Fruit fly (Drosophila melanogaster) whole organism, pupa: Measurements from ENCODE around the gene CG43221.

Source experiments
- CG10348 ChIP-seq: fragments of 200-800 bp; sonication (Bioruptor generic); IDR thresholded peaks from 2 replicates; pipeline ENCODE4 v1.3.6; 2022; ENCODE audit warnings: missing biosample characterization, missing genetic modification characterization
- CG12605 ChIP-seq: fragments of 200-800 bp; sonication (Bioruptor generic); IDR thresholded peaks from 2 replicates; pipeline ENCODE4 v1.3.6; 2022; ENCODE audit warnings: missing biosample characterization, missing genetic modification characterization
- CG13204 ChIP-seq: fragments of 200-800 bp; sonication (Bioruptor generic); optimal IDR thresholded peaks from 2 replicates; lab custom pipeline; 2018; ENCODE audit warnings: missing biosample characterization, mild to moderate bottlenecking, missing genetic modification characterization, moderate library complexity
- CG14655 ChIP-seq: fragments of 200-800 bp; sonication (Bioruptor generic); optimal IDR thresholded peaks from 3 replicates; lab custom pipeline; 2017; ENCODE audit warnings: mild to moderate bottlenecking, missing biosample characterization, missing genetic modification reagents, missing genetic modification characterization
- CG15710 ChIP-seq: fragments of 200-800 bp; sonication (Bioruptor generic); optimal IDR thresholded peaks from 2 replicates; lab custom pipeline; 2018; ENCODE audit warnings: missing biosample characterization, mild to moderate bottlenecking, missing genetic modification characterization, moderate library complexity
- CG17806 ChIP-seq: fragments of 200-800 bp; sonication (Bioruptor generic); optimal IDR thresholded peaks from 2 replicates; lab custom pipeline; 2018; ENCODE audit warnings: missing biosample characterization, mild to moderate bottlenecking, missing genetic modification characterization, moderate library complexity
- CG32121 ChIP-seq: fragments of 200-800 bp; sonication (Bioruptor generic); IDR thresholded peaks from 2 replicates; pipeline ENCODE4 v1.3.6; 2022; ENCODE audit warnings: missing biosample characterization, missing genetic modification characterization
- CG34367 ChIP-seq: fragments of 200-800 bp; sonication (Bioruptor generic); optimal IDR thresholded peaks from 2 replicates; lab custom pipeline; 2018; ENCODE audit warnings: missing biosample characterization, mild to moderate bottlenecking, missing genetic modification characterization
- CG4496 ChIP-seq: fragments of 200-800 bp; sonication (Bioruptor generic); IDR thresholded peaks from 3 replicates; pipeline ENCODE4 v1.3.6; 2022; ENCODE audit warnings: missing biosample characterization, missing genetic modification characterization
- CG8159 ChIP-seq: fragments of 200-800 bp; sonication (Bioruptor generic); optimal IDR thresholded peaks from 3 replicates; lab custom pipeline; 2018; ENCODE audit warnings: missing biosample characterization, mild to moderate bottlenecking, missing genetic modification characterization, moderate library complexity
- CG8301 ChIP-seq: fragments of 200-800 bp; sonication (Bioruptor generic); optimal IDR thresholded peaks from 2 replicates; lab custom pipeline; 2018; ENCODE audit warnings: missing biosample characterization, mild to moderate bottlenecking, missing genetic modification characterization
- CG9948 ChIP-seq: fragments of 200-800 bp; sonication (Bioruptor generic); optimal IDR thresholded peaks from 2 replicates; lab custom pipeline; 2018; ENCODE audit warnings: missing biosample characterization, mild to moderate bottlenecking, missing genetic modification characterization, moderate library complexity
- D1 ChIP-seq: fragments of 200-800 bp; sonication (Bioruptor generic); optimal IDR thresholded peaks from 2 replicates; lab custom pipeline; 2018; ENCODE audit warnings: missing biosample characterization, mild to moderate bottlenecking, missing genetic modification characterization, moderate library complexity
- EcR ChIP-seq: fragments of 200-800 bp; sonication (Bioruptor generic); optimal IDR thresholded peaks from 3 replicates; lab custom pipeline; 2019; ENCODE audit warnings: missing biosample characterization, missing genetic modification characterization, mild to moderate bottlenecking, moderate library complexity, missing genetic modification reagents
- Ets98B ChIP-seq: fragments of 200-800 bp; sonication (Bioruptor generic); IDR thresholded peaks from 2 replicates; pipeline ENCODE4 v1.3.6; 2022; ENCODE audit warnings: missing biosample characterization, missing genetic modification characterization
- Pif1A ChIP-seq: fragments of 200-800 bp; sonication (Bioruptor generic); optimal IDR thresholded peaks from 3 replicates; lab custom pipeline; 2016; ENCODE audit warnings: missing biosample characterization, missing genetic modification characterization
- Pif1B ChIP-seq: fragments of 200-800 bp; sonication (Bioruptor generic); optimal IDR thresholded peaks from 3 replicates; lab custom pipeline; 2016; ENCODE audit warnings: missing biosample characterization, missing genetic modification characterization
- Snoo ChIP-seq: fragments of 200-800 bp; sonication (Bioruptor generic); optimal IDR thresholded peaks from 3 replicates; lab custom pipeline; 2017; ENCODE audit warnings: missing biosample characterization, mild to moderate bottlenecking, missing genetic modification characterization, inconsistent platforms
- fd96Ca ChIP-seq: fragments of 200-800 bp; sonication (Bioruptor generic); IDR thresholded peaks from 3 replicates; pipeline ENCODE4 v1.3.6; 2022; ENCODE audit warnings: missing biosample characterization, missing genetic modification characterization
- gl ChIP-seq: fragments of 200-800 bp; sonication (Bioruptor generic); optimal IDR thresholded peaks from 2 replicates; lab custom pipeline; 2018; ENCODE audit warnings: missing biosample characterization, mild to moderate bottlenecking, missing genetic modification characterization
- rn ChIP-seq: fragments of 200-800 bp; sonication (Bioruptor generic); IDR thresholded peaks from 2 replicates; pipeline ENCODE4 v1.3.6; 2022; ENCODE audit warnings: missing biosample characterization, missing genetic modification characterization

CG43221 gene

DNA sequence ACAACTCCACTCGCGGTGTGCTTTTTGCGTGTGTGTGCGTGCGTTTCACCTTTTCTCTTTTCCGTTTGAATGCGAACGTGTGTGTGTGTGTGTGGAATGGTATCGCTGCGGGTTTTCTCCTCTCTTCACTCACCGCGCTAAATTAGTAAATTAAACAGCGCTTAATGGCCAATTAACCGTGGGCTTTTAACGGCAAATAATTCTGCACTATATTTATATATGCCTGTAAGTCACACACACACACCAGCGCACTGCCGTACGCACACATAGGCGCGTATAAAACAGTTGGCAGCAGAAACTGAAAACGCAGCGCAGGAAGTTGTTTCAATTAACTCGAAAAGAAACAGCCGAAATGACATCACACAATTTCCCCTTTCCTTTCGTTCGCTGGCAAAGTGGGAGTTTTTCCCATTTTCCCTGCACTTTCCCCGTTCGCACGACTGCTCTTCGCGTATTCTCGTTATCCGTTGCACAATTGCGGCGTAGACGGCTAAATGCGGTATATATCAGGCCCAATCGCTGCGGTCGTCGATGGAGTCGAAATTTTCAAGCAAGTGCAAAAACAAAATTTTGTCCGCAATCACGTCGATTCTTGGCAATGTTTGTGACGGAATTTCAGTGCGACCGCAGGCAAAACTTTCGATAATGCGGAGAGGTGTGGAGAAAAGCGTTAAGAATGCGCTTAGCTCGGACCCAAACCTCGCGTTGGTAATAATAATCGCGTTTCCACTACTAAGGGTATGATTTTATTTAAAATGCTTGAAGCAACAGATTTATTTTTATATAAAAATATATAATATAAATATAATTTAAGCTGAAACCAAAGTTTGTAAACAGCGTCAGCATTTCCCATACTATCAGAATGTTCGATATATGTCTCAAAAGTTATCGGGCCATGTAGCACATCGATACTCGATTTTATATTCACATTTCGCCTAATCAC is 12.7 kb upstream of the CG43221 start, which contains the start of gene BicD:
BicD (minus strand) TSS at position 634 of the 943 bp plus-strand sequence.
- TF ChIP-seq Ets98B (GFP tag; lab: Robert Waterston, UW) (peak; percentile 23; the same call in 1 of the 2 replicates), CG12605 (0 out of 2 replicates have a peak, but pooled peaks have one; percentile 20), CG34367 (tag; lab: Kevin White, UChicago) (no peak), CG4496 (GFP tag; lab: Robert Waterston, UW) (peak; percentile 22; the same call in 1 of the 3 replicates), D1 (tag; lab: Kevin White, UChicago) (no peak), CG13204 (GFP tag; lab: Kevin White, UChicago) (no peak), rn (no peak), Snoo (tag; lab: Kevin White, UChicago) (no peak), CG9948 (tag; lab: Kevin White, UChicago) (no peak), CG32121 (GFP tag; lab: Robert Waterston, UW) (no peak), CG10348 (GFP tag; lab: Robert Waterston, UW) (no peak), CG15710 (tag; lab: Kevin White, UChicago) (no peak), Pif1A (no peak), Pif1B (no peak), gl (no peak), EcR (GFP tag; lab: Kevin White, UChicago) (peak; percentile 20), CG14655 (GFP tag; lab: Kevin White, UChicago) (no peak), CG17806 (no peak), fd96Ca (no peak), CG8301 (tag; lab: Kevin White, UChicago) (no peak), CG8159 (tag; lab: Kevin White, UChicago) (no peak)

DNA sequence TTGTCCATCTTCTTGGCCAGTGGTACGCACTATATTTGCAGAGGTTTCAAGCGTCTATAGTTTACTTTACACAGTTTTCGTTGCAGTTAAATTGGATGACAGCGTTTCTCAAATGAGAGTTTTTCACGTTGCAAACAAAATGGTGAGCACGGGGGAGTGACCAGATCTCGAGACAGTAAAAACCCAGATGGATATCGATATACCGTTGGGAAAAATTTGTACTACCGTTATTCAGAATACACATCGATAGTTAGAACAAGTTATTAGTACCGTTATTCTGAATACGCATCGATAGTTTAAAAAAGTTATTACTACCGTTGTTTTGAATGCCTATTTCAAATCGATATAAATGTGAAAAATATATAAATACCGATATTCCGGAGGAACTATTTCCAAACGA is 7.8 kb upstream of the CG43221 start, which contains the start of gene cass:
cass (minus strand) TSS at position 179 of the 400 bp plus-strand sequence.
- TF ChIP-seq CG8159 (tag; lab: Kevin White, UChicago) (no peak), CG9948 (tag; lab: Kevin White, UChicago) (no peak), CG4496 (GFP tag; lab: Robert Waterston, UW) (no peak)

DNA sequence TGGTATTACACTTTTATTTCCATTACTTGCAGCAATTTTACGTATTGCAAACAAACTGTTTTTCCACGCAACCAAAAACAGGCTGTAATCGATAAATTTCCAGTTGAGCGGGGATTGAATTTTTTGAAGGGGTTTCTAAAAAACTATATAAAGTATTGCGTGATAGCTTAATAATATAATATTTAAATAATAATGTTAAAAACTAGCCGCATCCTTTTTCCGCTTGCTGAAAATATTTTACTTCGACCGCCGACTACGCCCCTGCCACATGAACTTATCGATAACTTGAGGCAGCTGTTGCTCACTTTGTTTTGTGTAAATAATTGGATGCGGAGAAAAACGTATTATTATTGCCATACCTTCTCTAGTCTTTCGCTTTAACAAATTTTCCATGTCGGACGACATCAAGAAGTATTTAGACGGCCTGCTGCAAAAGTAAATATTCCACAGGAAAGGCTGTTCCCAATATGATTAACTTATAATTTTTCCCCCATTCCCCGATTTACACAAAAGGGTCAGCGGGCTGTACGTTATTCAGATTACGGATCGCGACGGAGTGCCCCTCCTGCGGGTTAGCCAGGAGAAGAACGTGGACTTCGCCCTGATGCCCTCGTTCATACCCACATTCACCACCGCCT is 4.5 kb upstream of the CG43221 start, which contains the start of the genes fws and Lamtor3:
fws (minus strand) TSS at position 87 of the 638 bp plus-strand sequence.
Lamtor3 (plus strand) TSS at position 289 of the 638 bp plus-strand sequence.
- TF ChIP-seq Ets98B (GFP tag; lab: Robert Waterston, UW) (peak; percentile 100), Pif1B (peak; percentile 99), EcR (GFP tag; lab: Kevin White, UChicago) (peak; percentile 41), Snoo (tag; lab: Kevin White, UChicago) (peak; percentile 99), CG10348 (GFP tag; lab: Robert Waterston, UW) (peak; percentile 98), CG13204 (GFP tag; lab: Kevin White, UChicago) (no peak), CG4496 (GFP tag; lab: Robert Waterston, UW) (peak; percentile 100), Pif1A (peak; percentile 98), CG17806 (peak; percentile 99), CG12605 (peak; percentile 99), CG15710 (tag; lab: Kevin White, UChicago) (peak; percentile 99), CG34367 (tag; lab: Kevin White, UChicago) (peak; percentile 98), D1 (tag; lab: Kevin White, UChicago) (peak; percentile 96), CG8301 (tag; lab: Kevin White, UChicago) (peak; percentile 99), fd96Ca (peak; percentile 100), CG32121 (GFP tag; lab: Robert Waterston, UW) (peak; percentile 99), CG8159 (tag; lab: Kevin White, UChicago) (peak; percentile 99), CG9948 (tag; lab: Kevin White, UChicago) (peak; percentile 99), CG14655 (GFP tag; lab: Kevin White, UChicago) (peak; percentile 99), rn (peak; percentile 99), gl (peak; percentile 95)

DNA sequence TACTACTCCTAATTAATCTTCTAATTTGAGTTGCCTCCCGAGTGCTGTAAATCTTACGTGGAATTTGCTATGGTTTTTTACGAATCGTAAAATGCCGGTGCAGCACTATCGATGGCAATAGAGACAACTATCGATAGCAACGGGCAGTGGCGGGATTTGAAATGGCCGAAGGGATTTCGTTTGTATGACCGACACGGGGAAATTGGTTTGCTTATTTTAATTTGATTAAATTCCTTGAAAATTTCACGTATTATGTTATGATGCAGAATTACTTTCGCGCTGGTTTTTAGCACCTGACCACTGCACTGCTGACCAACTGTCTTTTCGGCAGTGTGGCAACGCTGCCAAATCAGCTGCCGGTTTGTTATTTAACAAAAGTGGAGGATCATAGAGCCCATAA is 1.4 kb upstream of the CG43221 start, which contains the start of the genes GCS2beta and CG5131:
GCS2beta (minus strand) TSS at position 134 of the 400 bp plus-strand sequence.
CG5131 (plus strand) TSS at position 328 of the 400 bp plus-strand sequence.
- peak; percentile 76 for TF ChIP-seq CG17806
- TF ChIP-seq CG9948 (tag; lab: Kevin White, UChicago): peak; percentile 78
- TF ChIP-seq fd96Ca: peak; percentile 96
- peak; percentile 93 for TF ChIP-seq Pif1A
- peak; percentile 92 for TF ChIP-seq Ets98B (GFP tag; lab: Robert Waterston, UW)
- TF ChIP-seq CG34367 (tag; lab: Kevin White, UChicago): peak; percentile 76
- TF ChIP-seq Pif1B: peak; percentile 77
- peak; percentile 88 for TF ChIP-seq CG32121 (GFP tag; lab: Robert Waterston, UW)
- TF ChIP-seq CG12605: 0 out of 2 replicates have a peak, but pooled peaks have one; percentile 40
- peak; percentile 83 for TF ChIP-seq CG8301 (tag; lab: Kevin White, UChicago)
- TF ChIP-seq Snoo (tag; lab: Kevin White, UChicago): peak; percentile 88
- TF ChIP-seq CG10348 (GFP tag; lab: Robert Waterston, UW): peak; percentile 84
- peak; percentile 75 for TF ChIP-seq CG8159 (tag; lab: Kevin White, UChicago)
- peak; percentile 96 for TF ChIP-seq CG4496 (GFP tag; lab: Robert Waterston, UW)
- peak; percentile 56 for TF ChIP-seq gl
- no peak for TF ChIP-seq CG13204 (GFP tag; lab: Kevin White, UChicago)
- TF ChIP-seq rn: peak; percentile 91
- peak; percentile 82 for TF ChIP-seq CG14655 (GFP tag; lab: Kevin White, UChicago)
- TF ChIP-seq D1 (tag; lab: Kevin White, UChicago): peak; percentile 23
- no peak for TF ChIP-seq EcR (GFP tag; lab: Kevin White, UChicago)
- peak; percentile 84 for TF ChIP-seq CG15710 (tag; lab: Kevin White, UChicago)
- TF ChIP-seq, all 21 proteins: peak for 19
